Fruit fly (Drosophila melanogaster) whole organism, prepupa: Measurements from ENCODE around the gene Kdm5.

ENCODE experiments used
- Blimp-1 ChIP-seq: fragments of 200-800 bp; sonication (Bioruptor generic); optimal IDR thresholded peaks from 3 replicates; lab custom pipeline; 2017; ENCODE audit warnings: missing biosample characterization, missing genetic modification characterization, mild to moderate bottlenecking, moderate library complexity, missing genetic modification reagents
- CG10631 ChIP-seq: fragments of 200-800 bp; sonication (Bioruptor generic); optimal IDR thresholded peaks from 2 replicates; lab custom pipeline; 2016; ENCODE audit warnings: missing biosample characterization, missing genetic modification characterization
- CG10669 ChIP-seq: fragments of 200-800 bp; sonication (Bioruptor generic); optimal IDR thresholded peaks from 3 replicates; lab custom pipeline; 2018; ENCODE audit warnings: missing biosample characterization, mild to moderate bottlenecking, missing genetic modification characterization, moderate library complexity
- CG11294 ChIP-seq: fragments of 200-800 bp; sonication (Bioruptor generic); IDR thresholded peaks from 2 replicates; pipeline ENCODE4 v1.3.6; 2022; ENCODE audit warnings: missing biosample characterization, missing genetic modification characterization
- CG1621 ChIP-seq: fragments of 200-800 bp; sonication (Bioruptor generic); optimal IDR thresholded peaks from 3 replicates; lab custom pipeline; 2018; ENCODE audit warnings: missing biosample characterization, mild to moderate bottlenecking, missing genetic modification characterization
- CG16779 ChIP-seq: fragments of 200-800 bp; sonication (Bioruptor generic); optimal IDR thresholded peaks from 3 replicates; lab custom pipeline; 2017; ENCODE audit warnings: missing biosample characterization, mild to moderate bottlenecking, missing genetic modification characterization
- CG6163 ChIP-seq: fragments of 200-800 bp; sonication (Bioruptor generic); IDR thresholded peaks from 3 replicates; pipeline ENCODE4 v1.3.6; 2022; ENCODE audit warnings: missing biosample characterization, missing genetic modification characterization
- CG6276 ChIP-seq: fragments of 200-800 bp; sonication (Bioruptor generic); optimal IDR thresholded peaks from 2 replicates; lab custom pipeline; 2017; ENCODE audit warnings: missing biosample characterization, mild to moderate bottlenecking, missing genetic modification characterization
- CG6792 ChIP-seq: fragments of 200-800 bp; sonication (Bioruptor generic); optimal IDR thresholded peaks from 3 replicates; lab custom pipeline; 2016; ENCODE audit warnings: missing biosample characterization, missing genetic modification characterization
- CG8119 ChIP-seq: fragments of 200-800 bp; sonication (Bioruptor generic); IDR thresholded peaks from 3 replicates; pipeline ENCODE4 v1.3.6; 2022; ENCODE audit warnings: missing biosample characterization, missing genetic modification characterization
- CG8319 ChIP-seq: fragments of 200-800 bp; sonication (Bioruptor generic); optimal IDR thresholded peaks from 3 replicates; lab custom pipeline; 2016; ENCODE audit warnings: missing biosample characterization, missing genetic modification characterization
- CG8632 ChIP-seq: fragments of 200-800 bp; sonication (Bioruptor generic); optimal IDR thresholded peaks from 3 replicates; lab custom pipeline; 2016; ENCODE audit warnings: missing biosample characterization, missing genetic modification characterization
- Eip78C ChIP-seq: fragments of 200-800 bp; sonication (Bioruptor generic); peaks from one replicate; lab custom pipeline; 2016; ENCODE audit warnings: missing biosample characterization, missing genetic modification characterization
- Ets21C ChIP-seq: fragments of 200-800 bp; sonication (Bioruptor generic); optimal IDR thresholded peaks from 3 replicates; lab custom pipeline; 2016; ENCODE audit warnings: missing biosample characterization, missing genetic modification characterization
- Ets96B ChIP-seq: fragments of 200-800 bp; optimal IDR thresholded peaks from 2 replicates; lab custom pipeline; 2019; ENCODE audit warnings: missing biosample characterization, mild to moderate bottlenecking, missing genetic modification characterization, moderate library complexity
- Gug ChIP-seq: fragments of 200-800 bp; sonication (Bioruptor generic); IDR thresholded peaks from 2 replicates; pipeline ENCODE4 v1.3.6; 2022; ENCODE audit warnings: missing biosample characterization, missing genetic modification characterization
- Hr39 ChIP-seq: fragments of 200-800 bp; sonication (Bioruptor generic); optimal IDR thresholded peaks from 2 replicates; lab custom pipeline; 2016; ENCODE audit warnings: missing biosample characterization, missing genetic modification characterization
- Hr4 ChIP-seq: fragments of 200-800 bp; sonication (Bioruptor generic); optimal IDR thresholded peaks from 3 replicates; lab custom pipeline; 2016; ENCODE audit warnings: missing biosample characterization, missing genetic modification characterization
- Lpt ChIP-seq: fragments of 200-800 bp; sonication (Bioruptor generic); optimal IDR thresholded peaks from 3 replicates; lab custom pipeline; 2016; ENCODE audit warnings: missing biosample characterization, missing genetic modification characterization
- Sox14 ChIP-seq: fragments of 200-800 bp; sonication (Bioruptor generic); optimal IDR thresholded peaks from 3 replicates; lab custom pipeline; 2016; ENCODE audit warnings: missing biosample characterization, missing genetic modification characterization
- cyc ChIP-seq: fragments of 200-800 bp; sonication (Bioruptor generic); optimal IDR thresholded peaks from 3 replicates; lab custom pipeline; 2016; ENCODE audit warnings: missing biosample characterization, missing genetic modification characterization
- eg ChIP-seq: fragments of 200-800 bp; sonication (Bioruptor generic); IDR thresholded peaks from 3 replicates; pipeline ENCODE4 v1.3.6; 2022; ENCODE audit warnings: missing biosample characterization, missing genetic modification characterization
- esn ChIP-seq: fragments of 200-800 bp; sonication (Bioruptor generic); optimal IDR thresholded peaks from 2 replicates; lab custom pipeline; 2016; ENCODE audit warnings: missing biosample characterization, mild to moderate bottlenecking, missing genetic modification characterization, moderate library complexity
- fkh ChIP-seq: fragments of 200-800 bp; sonication (Bioruptor generic); optimal IDR thresholded peaks from 3 replicates; lab custom pipeline; 2017; ENCODE audit warnings: missing biosample characterization, mild to moderate bottlenecking, missing genetic modification characterization, moderate library complexity
- lz ChIP-seq: fragments of 200-800 bp; sonication (Bioruptor generic); optimal IDR thresholded peaks from 3 replicates; lab custom pipeline; 2016; ENCODE audit warnings: missing biosample characterization, missing genetic modification characterization
- net ChIP-seq: fragments of 200-800 bp; sonication (Bioruptor generic); optimal IDR thresholded peaks from 3 replicates; lab custom pipeline; 2016; ENCODE audit warnings: missing biosample characterization, missing genetic modification characterization
- pdm3 ChIP-seq: fragments of 200-800 bp; sonication (Bioruptor generic); optimal IDR thresholded peaks from 3 replicates; lab custom pipeline; 2016; ENCODE audit warnings: missing biosample characterization, missing genetic modification characterization
- salr ChIP-seq, 2 experiments: fragments of 200-800 bp; sonication (Bioruptor generic); optimal IDR thresholded peaks; 3 replicates each; lab custom pipeline; 2016 to 2018; ENCODE audit warnings: missing biosample characterization in 2 of 2, missing genetic modification characterization in 2 of 2, mild to moderate bottlenecking in 1 of 2
- spab ChIP-seq: fragments of 200-800 bp; sonication (Bioruptor generic); optimal IDR thresholded peaks from 2 replicates; lab custom pipeline; 2017; ENCODE audit warnings: missing biosample characterization, mild to moderate bottlenecking, missing genetic modification characterization, missing genetic modification reagents
- svp ChIP-seq: fragments of 200-800 bp; sonication (Bioruptor generic); peaks from one replicate; lab custom pipeline; 2016; ENCODE audit warnings: missing biosample characterization, missing genetic modification characterization
- vri ChIP-seq: fragments of 200-800 bp; sonication (Bioruptor generic); optimal IDR thresholded peaks from 3 replicates; lab custom pipeline; 2016; ENCODE audit warnings: missing biosample characterization, mild to moderate bottlenecking, missing genetic modification characterization

Kdm5 gene

dm6 chr2L:5971093-5971808 lies 28.1 kb downstream of the Kdm5 start:
- TF ChIP-seq Hr39 (GFP tag; lab: Kevin White, UChicago), result no peak
- no peak for TF ChIP-seq Sox14 (GFP tag; lab: Kevin White, UChicago)
- no peak for TF ChIP-seq cyc
- TF ChIP-seq eg (GFP tag; lab: Robert Waterston, UW), result no peak
- TF ChIP-seq CG10631 (GFP tag; lab: Kevin White, UChicago), result no peak
- peak; percentile 41 for TF ChIP-seq Eip78C
- TF ChIP-seq CG6276 (GFP tag; lab: Kevin White, UChicago), result no peak
- no peak for TF ChIP-seq spab (GFP tag; lab: Kevin White, UChicago)
- TF ChIP-seq pdm3, result no peak
- no peak for TF ChIP-seq lz
- TF ChIP-seq Ets96B (tag; lab: Kevin White, UChicago), result no peak
- TF ChIP-seq CG8319 (GFP tag; lab: Kevin White, UChicago), result no peak
- TF ChIP-seq Lpt (GFP tag; lab: Kevin White, UChicago), result no peak
- TF ChIP-seq svp (GFP tag; lab: Kevin White, UChicago), result peak; percentile 96
- TF ChIP-seq salr (GFP tag; optimal IDR thresholded peaks at IDR 0.05; lab: Kevin White, UChicago), result no peak

DNA sequence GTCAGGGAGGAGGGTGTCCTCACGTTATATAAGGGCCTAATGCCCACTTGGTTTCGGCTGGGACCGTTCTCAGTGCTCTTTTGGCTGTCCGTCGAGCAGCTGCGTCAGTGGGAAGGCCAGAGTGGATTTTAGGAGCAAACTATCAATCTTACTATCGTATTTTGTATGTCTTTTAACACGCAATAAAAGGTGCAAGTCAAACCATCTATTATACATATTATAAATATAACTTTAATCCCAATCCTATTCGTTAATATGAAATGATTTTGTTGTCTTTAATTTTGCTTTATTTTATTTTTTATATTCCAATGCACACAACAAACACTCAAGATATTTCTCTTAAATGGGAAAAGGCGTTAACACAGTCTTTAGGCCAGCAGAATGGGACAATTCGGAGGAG lies 29.7 kb downstream of the Kdm5 start, which contains the start of gene Ucp4B:
Ucp4B (plus strand) TSS at position 301 of the 400 bp plus-strand sequence.
- TF ChIP-seq CG1621 (tag; lab: Kevin White, UChicago), result no peak
- TF ChIP-seq Hr39 (GFP tag; lab: Kevin White, UChicago), result no peak
- TF ChIP-seq Gug (GFP tag; lab: Robert Waterston, UW), result no peak
- TF ChIP-seq CG6792, result no peak
- TF ChIP-seq Hr4 (GFP tag; lab: Kevin White, UChicago), result no peak
- TF ChIP-seq CG16779 (tag; lab: Kevin White, UChicago), result no peak
- TF ChIP-seq Ets96B (tag; lab: Kevin White, UChicago), result no peak
- TF ChIP-seq pdm3, result no peak
- no peak for TF ChIP-seq Ets21C (GFP tag; lab: Kevin White, UChicago)
- no peak for TF ChIP-seq fkh (GFP tag; lab: Kevin White, UChicago)
- TF ChIP-seq net, result no peak

DNA sequence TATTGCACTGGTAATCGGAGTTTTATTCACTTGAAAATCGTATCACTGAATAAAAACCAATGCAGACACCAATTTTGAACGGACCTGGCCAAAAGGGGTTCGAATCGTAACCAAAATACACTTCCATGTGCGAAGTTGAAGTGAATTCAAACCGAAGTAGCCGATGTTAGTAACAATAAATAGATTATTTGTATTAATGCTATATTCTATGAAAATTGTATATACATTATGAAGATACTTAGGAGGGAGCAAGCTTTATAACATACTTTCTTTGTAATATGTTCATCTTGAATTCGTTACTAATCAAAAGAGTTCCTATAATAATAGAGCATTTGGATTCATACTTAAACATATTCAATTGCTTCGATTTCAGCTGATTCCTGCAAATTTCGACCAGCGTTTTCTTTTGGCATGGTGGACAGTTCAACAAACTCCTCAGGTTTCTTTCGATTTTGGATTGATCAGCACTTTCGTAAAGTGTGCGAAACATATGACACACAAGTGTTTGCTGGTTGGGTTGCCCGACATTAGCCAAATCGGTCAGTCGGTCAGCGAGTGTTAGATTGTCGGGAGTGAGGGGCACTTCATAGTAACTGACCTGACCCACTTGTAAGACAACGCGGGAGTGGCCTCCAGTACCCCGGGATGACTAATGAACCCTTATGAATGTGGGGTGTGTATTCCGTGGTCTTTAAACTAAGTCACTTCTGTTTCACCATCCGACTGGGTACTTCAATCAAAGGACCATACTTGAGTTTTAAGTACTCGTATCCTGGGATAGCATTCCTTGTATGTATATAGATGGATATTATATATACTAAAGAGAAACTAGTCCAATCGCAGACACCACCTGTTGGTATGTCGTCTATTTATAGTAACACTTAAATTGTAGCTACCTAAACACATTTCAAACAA lies 31.3 kb downstream of the Kdm5 start, which contains the start of the genes CG13992 and Ucp4C:
CG13992 (minus strand) TSS at position 51 of the 915 bp plus-strand sequence.
Ucp4C (plus strand) TSS at position 865 of the 915 bp plus-strand sequence.
- TF ChIP-seq esn (GFP tag; lab: Kevin White, UChicago) (no peak), Sox14 (GFP tag; lab: Kevin White, UChicago) (no peak), CG8119 (GFP tag; lab: Robert Waterston, UW) (no peak), vri (GFP tag; lab: Kevin White, UChicago) (no peak), CG6276 (GFP tag; lab: Kevin White, UChicago) (no peak), CG10669 (GFP tag; lab: Kevin White, UChicago) (no peak), Blimp-1 (GFP tag; lab: Kevin White, UChicago) (no peak), CG11294 (no peak), Gug (GFP tag; lab: Robert Waterston, UW) (no peak), CG6163 (GFP tag; lab: Robert Waterston, UW) (no peak), spab (GFP tag; lab: Kevin White, UChicago) (no peak)

- TF ChIP-seq Eip78C (peak; percentile 48), CG8632 (GFP tag; lab: Kevin White, UChicago) (no peak)
Measured at dm6 chr2L:5964851-5965250, 34.5 kb downstream of the Kdm5 start, which contains the start of gene psd. TSS of gene psd (minus strand) at chr2L:5964951.
